Worm (Caenorhabditis elegans) whole organism, L2 larva: Measurements from ENCODE around the gene Y54G2A.10.

Experiments used
- R02D3.7 ChIP-seq: fragments of 150-350 bp; optimal IDR thresholded peaks from 2 replicates; lab custom pipeline; 2014; ENCODE audit warnings: missing biosample characterization, missing genetic modification characterization
- Y55F3AM.14 ChIP-seq: fragments of 200-800 bp; sonication (Bioruptor generic); optimal IDR thresholded peaks from 2 replicates; lab custom pipeline; 2018; ENCODE audit warnings: mild to moderate bottlenecking, missing genetic modification characterization, missing compliant biosample characterization
- ZK546.5 ChIP-seq: sonication (generic microtip); optimal IDR thresholded peaks from 2 replicates; lab custom pipeline; 2017; ENCODE audit warnings: missing biosample characterization, missing genetic modification characterization
- ama-1 ChIP-seq: fragments of 150-350 bp; optimal IDR thresholded peaks from 2 replicates; lab custom pipeline; 2018; ENCODE audit warnings: inconsistent platforms
- blmp-1 ChIP-seq: sonication (generic microtip); optimal IDR thresholded peaks from 2 replicates; lab custom pipeline; 2017; ENCODE audit warnings: missing genetic modification characterization, mild to moderate bottlenecking, missing compliant biosample characterization, antibody characterized with exemption, moderate library complexity; ENCODE audit not compliant: insufficient read depth
- ceh-82 ChIP-seq: fragments of 150-350 bp; optimal IDR thresholded peaks from 2 replicates; lab custom pipeline; 2014; ENCODE audit warnings: missing biosample characterization, missing genetic modification characterization
- dmd-4 ChIP-seq: sonication (generic microtip); optimal IDR thresholded peaks from 2 replicates; lab custom pipeline; 2017; ENCODE audit warnings: missing biosample characterization, missing genetic modification characterization
- egl-27 ChIP-seq: sonication (generic microtip); optimal IDR thresholded peaks from 3 replicates; lab custom pipeline; 2017; ENCODE audit warnings: missing biosample characterization, missing genetic modification reagents, missing genetic modification characterization
- elt-1 ChIP-seq: fragments of 150-350 bp; optimal IDR thresholded peaks from 2 replicates; lab custom pipeline; 2014; ENCODE audit warnings: missing biosample characterization, missing genetic modification characterization
- fos-1 ChIP-seq: fragments of 150-350 bp; optimal IDR thresholded peaks from 2 replicates; lab custom pipeline; 2014; ENCODE audit warnings: missing biosample characterization, missing genetic modification characterization
- gmeb-1 ChIP-seq: fragments of 150-350 bp; optimal IDR thresholded peaks from 2 replicates; lab custom pipeline; 2014; ENCODE audit warnings: missing biosample characterization, missing genetic modification characterization
- lin-11 ChIP-seq: fragments of 150-350 bp; sonication (generic microtip); optimal IDR thresholded peaks from 2 replicates; lab custom pipeline; 2014; ENCODE audit warnings: missing biosample characterization, missing genetic modification characterization, inconsistent platforms, mixed read lengths
- lin-13 ChIP-seq: fragments of 150-350 bp; optimal IDR thresholded peaks from 2 replicates; lab custom pipeline; 2014; ENCODE audit warnings: missing biosample characterization, missing genetic modification reagents, missing genetic modification characterization
- lin-39 ChIP-seq: fragments of 150-350 bp; optimal IDR thresholded peaks from 2 replicates; lab custom pipeline; 2014; ENCODE audit warnings: missing biosample characterization, missing genetic modification reagents, missing genetic modification characterization
- lsy-2 ChIP-seq, 2 experiments: fragments of 150-350 bp in 1 of 2; sonication (generic microtip) in 1 of 2; optimal IDR thresholded peaks; 2 replicates each; lab custom pipeline; 2014 to 2017; ENCODE audit warnings: missing biosample characterization in 2 of 2, missing genetic modification characterization in 2 of 2
- mbf-1 ChIP-seq: sonication (generic microtip); optimal IDR thresholded peaks from 2 replicates; lab custom pipeline; 2017; ENCODE audit warnings: missing biosample characterization, missing genetic modification characterization
- mdl-1 ChIP-seq, 2 experiments: fragments of 150-350 bp in 1 of 2; sonication (generic microtip) in 1 of 2; optimal IDR thresholded peaks; 2 replicates each; lab custom pipeline; 2017; ENCODE audit warnings: missing biosample characterization in 2 of 2, missing genetic modification characterization in 2 of 2
- nhr-10 ChIP-seq: sonication (generic microtip); optimal IDR thresholded peaks from 2 replicates; lab custom pipeline; 2017; ENCODE audit warnings: missing biosample characterization, missing genetic modification characterization
- nhr-11 ChIP-seq: fragments of 150-350 bp; optimal IDR thresholded peaks from 2 replicates; lab custom pipeline; 2014; ENCODE audit warnings: missing biosample characterization, missing genetic modification characterization
- nhr-12 ChIP-seq: fragments of 150-350 bp; optimal IDR thresholded peaks from 2 replicates; lab custom pipeline; 2014; ENCODE audit warnings: missing biosample characterization, missing genetic modification characterization
- nhr-129 ChIP-seq: fragments of 150-350 bp; optimal IDR thresholded peaks from 2 replicates; lab custom pipeline; 2014; ENCODE audit warnings: missing biosample characterization, missing genetic modification characterization
- nhr-21 ChIP-seq: fragments of 150-350 bp; optimal IDR thresholded peaks from 2 replicates; lab custom pipeline; 2014; ENCODE audit warnings: missing biosample characterization, missing genetic modification characterization
- nhr-23 ChIP-seq: fragments of 150-350 bp; optimal IDR thresholded peaks from 2 replicates; lab custom pipeline; 2014; ENCODE audit warnings: missing biosample characterization, missing genetic modification reagents, missing genetic modification characterization
- nhr-25 ChIP-seq: fragments of 150-350 bp; sonication (generic microtip); optimal IDR thresholded peaks from 3 replicates; lab custom pipeline; 2014; ENCODE audit warnings: missing biosample characterization, missing genetic modification characterization
- nhr-6 ChIP-seq: fragments of 150-350 bp; optimal IDR thresholded peaks from 2 replicates; lab custom pipeline; 2014; ENCODE audit warnings: missing biosample characterization, missing genetic modification characterization
- nhr-77 ChIP-seq: fragments of 150-350 bp; optimal IDR thresholded peaks from 2 replicates; lab custom pipeline; 2014; ENCODE audit warnings: missing biosample characterization, missing genetic modification characterization
- sma-9 ChIP-seq, 2 experiments: fragments of 150-350 bp in 1 of 2; sonication (generic microtip) in 1 of 2; optimal IDR thresholded peaks; 2 replicates each; lab custom pipeline; 2014 to 2016; ENCODE audit warnings: missing genetic modification characterization in 2 of 2, mild to moderate bottlenecking in 1 of 2, missing biosample characterization in 1 of 2, missing compliant biosample characterization in 1 of 2, missing genetic modification reagents in 1 of 2, moderate library complexity in 1 of 2
- snpc-4 ChIP-seq: fragments of 150-350 bp; optimal IDR thresholded peaks from 2 replicates; lab custom pipeline; 2014; ENCODE audit warnings: missing biosample characterization, missing genetic modification characterization
- unc-39 ChIP-seq: fragments of 150-350 bp; optimal IDR thresholded peaks from 2 replicates; lab custom pipeline; 2014; ENCODE audit warnings: missing biosample characterization, missing genetic modification characterization
- unc-55 ChIP-seq: fragments of 150-350 bp; sonication (generic microtip); optimal IDR thresholded peaks from 3 replicates; lab custom pipeline; 2014; ENCODE audit warnings: missing biosample characterization, missing genetic modification reagents, missing genetic modification characterization
- unc-62 ChIP-seq: fragments of 150-350 bp; optimal IDR thresholded peaks from 2 replicates; lab custom pipeline; 2014; ENCODE audit warnings: missing biosample characterization, missing genetic modification reagents, missing genetic modification characterization
- zag-1 ChIP-seq: fragments of 150-350 bp; optimal IDR thresholded peaks from 2 replicates; lab custom pipeline; 2014; ENCODE audit warnings: missing biosample characterization, missing genetic modification characterization
- ztf-1 ChIP-seq: fragments of 200-800 bp; sonication (Bioruptor generic); conservative IDR thresholded peaks from 2 replicates; pipeline ENCODE4 v1.3.6; 2022; ENCODE audit warnings: missing genetic modification characterization, missing compliant biosample characterization
- ztf-11 ChIP-seq: sonication (generic microtip); optimal IDR thresholded peaks from 2 replicates; lab custom pipeline; 2017; ENCODE audit warnings: missing biosample characterization, missing genetic modification characterization
- ztf-4 ChIP-seq: fragments of 150-350 bp; optimal IDR thresholded peaks from 2 replicates; lab custom pipeline; 2014; ENCODE audit warnings: missing biosample characterization, missing genetic modification characterization

The Y54G2A.10 gene

DNA sequence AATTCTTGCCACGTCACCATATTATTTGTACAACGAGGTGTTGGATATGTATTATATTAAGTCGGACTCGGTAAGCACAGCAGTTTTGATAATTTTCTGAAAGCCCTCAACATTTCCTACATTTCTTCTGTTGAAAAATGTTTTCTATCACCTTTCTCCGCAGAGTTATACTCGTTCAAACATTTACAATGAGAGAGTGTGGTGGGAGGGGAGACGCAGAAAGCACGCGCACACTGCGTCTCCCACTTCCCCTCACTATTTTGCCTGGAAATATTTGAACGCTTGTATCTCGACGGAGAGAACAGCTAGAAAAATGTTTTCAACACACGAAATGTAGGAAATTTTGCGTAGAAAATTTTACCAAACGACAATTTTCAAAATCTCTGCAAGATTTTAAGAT is 35.3 kb upstream of the Y54G2A.10 start:
- TF ChIP-seq nhr-6 (tag; lab: Kevin White, UChicago) (no peak), blmp-1 (tag; lab: Kevin White, UChicago) (no peak), nhr-23 (no peak), nhr-77 (no peak), nhr-25 (tag; lab: Kevin White, UChicago) (peak; percentile 22), dmd-4 (tag; lab: Kevin White, UChicago) (no peak), sma-9 (GFP tag; optimal IDR thresholded peaks at IDR 0.05; lab: Kevin White, UChicago) (no peak), sma-9 (tag; optimal IDR thresholded peaks at IDR 0.05; lab: Kevin White, UChicago) (no peak)

DNA sequence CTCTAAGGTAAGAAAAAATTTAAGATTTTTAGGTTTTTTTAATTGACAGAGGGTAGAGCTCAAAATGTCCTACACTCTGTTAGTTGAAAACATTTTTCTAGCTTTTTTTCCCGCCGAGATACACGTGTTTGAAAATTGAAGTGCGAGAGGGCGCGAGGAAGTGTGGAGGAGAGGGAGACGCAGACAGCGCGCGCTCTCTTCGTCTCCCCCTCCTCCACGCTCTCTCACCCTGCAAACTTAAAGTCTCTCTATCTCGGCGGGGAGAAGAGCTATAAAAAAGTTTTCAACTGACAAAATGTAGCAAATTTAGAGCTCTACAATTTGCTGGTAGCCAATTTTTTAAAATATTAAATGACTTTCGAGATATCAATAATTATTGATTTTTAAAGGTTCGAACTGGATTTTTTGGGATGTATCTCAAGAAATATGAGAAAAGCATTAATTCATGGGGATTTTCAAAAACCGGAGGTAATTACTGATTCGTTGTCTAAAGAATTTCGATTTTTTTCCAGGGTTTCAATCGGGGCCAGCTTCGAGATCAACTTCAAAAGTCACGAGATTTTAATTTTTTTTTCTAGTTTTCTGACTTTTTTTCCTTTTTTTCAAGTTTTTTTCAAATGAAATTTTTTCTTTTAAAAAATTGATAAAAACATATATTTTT is 34.3 kb upstream of the Y54G2A.10 start:
- peak; percentile 67 for TF ChIP-seq nhr-25 (tag; lab: Kevin White, UChicago)
- TF ChIP-seq ZK546.5 (tag; lab: Kevin White, UChicago) = no peak
- TF ChIP-seq mbf-1 = no peak
- peak; percentile 40 for TF ChIP-seq Y55F3AM.14 (GFP tag; lab: Kevin White, UChicago)
- TF ChIP-seq ama-1 = no peak
- no peak for TF ChIP-seq lsy-2 (tag; optimal IDR thresholded peaks at IDR 0.05; lab: Kevin White, UChicago)
- TF ChIP-seq gmeb-1 (tag; lab: Kevin White, UChicago) = no peak

DNA sequence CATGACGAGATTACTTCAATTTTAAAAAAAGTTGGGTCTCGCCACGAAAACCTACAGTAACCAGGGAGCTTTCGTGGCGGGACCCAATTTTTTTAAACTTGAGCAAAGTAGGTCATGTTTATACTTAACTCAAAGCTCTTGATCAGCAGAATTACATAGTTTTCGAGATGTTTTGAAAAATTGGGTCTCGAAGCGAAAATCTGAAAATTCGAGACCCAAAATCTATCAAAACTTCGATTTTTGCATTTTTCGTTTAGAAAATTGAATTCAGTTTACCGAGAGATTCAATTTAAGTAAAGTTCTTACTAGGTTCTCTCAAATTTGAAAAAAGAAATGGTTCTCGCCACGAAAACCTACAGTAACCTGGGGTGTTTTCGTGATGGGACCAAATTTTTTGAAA is 29.4 kb upstream of the Y54G2A.10 start:
- TF ChIP-seq nhr-12 (tag; lab: Kevin White, UChicago) = no peak
- no peak for TF ChIP-seq unc-62 (GFP tag; lab: Kevin White, UChicago)
- no peak for TF ChIP-seq gmeb-1 (tag; lab: Kevin White, UChicago)
- TF ChIP-seq mbf-1 = no peak
- no peak for TF ChIP-seq nhr-11 (tag; lab: Kevin White, UChicago)
- no peak for TF ChIP-seq zag-1 (tag; lab: Kevin White, UChicago)
- TF ChIP-seq ZK546.5 (tag; lab: Kevin White, UChicago) = no peak
- TF ChIP-seq ztf-11 (tag; lab: Kevin White, UChicago) = no peak
- TF ChIP-seq unc-55 (GFP tag; lab: Kevin White, UChicago) = no peak
- no peak for TF ChIP-seq lsy-2 (tag; optimal IDR thresholded peaks at IDR 0.05; lab: Kevin White, UChicago)
- no peak for TF ChIP-seq lin-39 (tag; lab: Kevin White, UChicago)
- TF ChIP-seq nhr-21 (tag; lab: Kevin White, UChicago) = no peak
- no peak for TF ChIP-seq elt-1 (tag; lab: Kevin White, UChicago)
- no peak for TF ChIP-seq lin-13 (GFP tag; lab: Kevin White, UChicago)
- TF ChIP-seq snpc-4 (tag; lab: Kevin White, UChicago) = no peak

DNA sequence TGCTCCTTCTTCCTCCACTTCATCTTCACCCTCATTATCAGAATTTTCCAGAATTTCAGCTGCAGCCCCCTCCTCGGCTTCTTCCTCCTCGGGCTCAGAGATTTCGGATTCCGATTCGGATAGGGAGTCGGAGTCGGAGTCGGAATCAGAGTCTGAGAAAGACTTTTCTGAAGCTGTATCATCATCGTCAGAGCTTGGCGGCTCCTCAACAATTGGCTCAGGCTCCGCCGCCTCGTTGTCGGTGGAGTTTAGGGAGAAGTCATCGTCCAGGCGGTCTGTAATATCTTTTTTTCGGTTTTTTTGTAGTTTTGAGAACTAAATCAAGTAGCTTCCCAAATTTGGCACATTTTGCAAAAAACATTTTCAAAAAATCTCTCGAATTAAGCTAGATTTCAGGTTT is 28.7 kb upstream of the Y54G2A.10 start:
- TF ChIP-seq mdl-1 (tag; optimal IDR thresholded peaks at IDR 0.05; lab: Kevin White, UChicago) (no peak), unc-55 (GFP tag; lab: Kevin White, UChicago) (no peak), nhr-12 (tag; lab: Kevin White, UChicago) (no peak), fos-1 (tag; lab: Kevin White, UChicago) (no peak), ceh-82 (tag; lab: Kevin White, UChicago) (no peak), nhr-129 (no peak), ZK546.5 (tag; lab: Kevin White, UChicago) (no peak), ztf-1 (no peak), lin-11 (no peak)

DNA sequence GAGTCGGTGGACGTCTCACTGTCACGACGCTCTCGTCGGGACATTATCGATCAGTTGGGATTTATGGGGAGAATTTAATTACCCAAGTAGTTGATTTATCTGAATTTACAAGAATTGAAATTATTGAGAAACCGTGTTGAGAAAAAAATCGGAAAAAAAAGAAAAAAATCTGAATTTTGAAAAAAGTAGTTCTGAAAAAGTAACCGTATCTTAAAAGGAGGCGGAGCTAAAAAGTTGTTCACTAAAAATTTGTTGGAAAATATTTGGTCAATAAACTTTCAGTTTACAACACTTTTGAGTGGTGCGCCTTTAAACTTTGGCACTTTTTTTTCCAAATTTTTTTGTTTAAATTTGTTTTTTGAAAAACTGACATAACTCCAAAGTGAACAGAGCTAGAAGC is 27.8 kb upstream of the Y54G2A.10 start, which contains the start of gene Y54G2A.11:
TSS of gene Y54G2A.11 (minus strand) at position 101 of the 400 bp plus-strand sequence.
- TF ChIP-seq unc-39 (tag; lab: Kevin White, UChicago) = no peak
- TF ChIP-seq nhr-10 (tag; lab: Kevin White, UChicago) = no peak
- TF ChIP-seq R02D3.7 (tag; lab: Kevin White, UChicago) = no peak
- TF ChIP-seq Y55F3AM.14 (GFP tag; lab: Kevin White, UChicago) = no peak
- TF ChIP-seq lsy-2 (tag; optimal IDR thresholded peaks at IDR 0.05; lab: Kevin White, UChicago) = no peak
- TF ChIP-seq fos-1 (tag; lab: Kevin White, UChicago) = no peak
- no peak for TF ChIP-seq ztf-11 (tag; lab: Kevin White, UChicago)
- TF ChIP-seq unc-55 (GFP tag; lab: Kevin White, UChicago) = no peak
- TF ChIP-seq ZK546.5 (tag; lab: Kevin White, UChicago) = no peak
- no peak for TF ChIP-seq egl-27 (tag; lab: Kevin White, UChicago)
- no peak for TF ChIP-seq lin-39 (tag; lab: Kevin White, UChicago)
- TF ChIP-seq nhr-77 = no peak
- TF ChIP-seq mbf-1 = no peak
- no peak for TF ChIP-seq ztf-4
- no peak for TF ChIP-seq lin-13 (GFP tag; lab: Kevin White, UChicago)
